Worm (Caenorhabditis elegans): ENCODE measurements around the gene bcas-2.

DNA sequence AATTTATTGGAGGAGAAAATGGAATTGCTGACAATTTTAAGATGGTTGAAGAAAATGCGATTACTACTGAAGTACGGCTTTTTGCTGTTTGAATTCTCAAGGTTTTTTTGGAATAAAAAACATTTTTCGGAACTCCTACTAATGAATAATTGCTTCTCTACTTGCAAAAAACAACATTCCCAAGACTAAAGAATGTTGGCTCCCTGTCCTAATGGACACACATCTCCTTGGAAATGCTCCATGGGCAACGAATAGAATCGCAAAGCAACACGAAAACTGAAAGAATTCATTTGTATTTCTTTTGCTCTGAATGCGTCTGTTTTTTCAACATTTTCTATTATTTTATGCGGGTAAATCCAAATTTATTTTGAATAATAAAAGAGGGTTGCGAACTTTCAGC lies 27.2 kb upstream of the bcas-2 start, which contains the start of gene C18F10.2:
- TF ChIP-seq peb-1 (tag; optimal IDR thresholded peaks at IDR 0.05): no peak
- no peak for TF ChIP-seq snpc-4 (tag; optimal IDR thresholded peaks at IDR 0.05)
